Worm (Caenorhabditis elegans) whole organism, mixed stage, embryonic: ENCODE measurements around the gene bud-13.

Source experiments
- ces-1 ChIP-seq: fragments of 150-350 bp; optimal IDR thresholded peaks from 2 replicates; lab custom pipeline; 2014; ENCODE audit warnings: missing biosample characterization, missing genetic modification reagents, missing genetic modification characterization
- elt-1 ChIP-seq: sonication (generic microtip); optimal IDR thresholded peaks from 2 replicates; lab custom pipeline; 2017; ENCODE audit warnings: missing genetic modification characterization, mild to moderate bottlenecking, missing compliant biosample characterization, antibody characterized with exemption, moderate library complexity, borderline replicate concordance; ENCODE audit not compliant: insufficient read depth
- hlh-1 ChIP-seq: fragments of 150-350 bp; optimal IDR thresholded peaks from 2 replicates; lab custom pipeline; 2014; ENCODE audit warnings: missing biosample characterization, missing genetic modification reagents, missing genetic modification characterization
- nhr-12 ChIP-seq: fragments of 150-350 bp; optimal IDR thresholded peaks from 2 replicates; lab custom pipeline; 2014; ENCODE audit warnings: missing biosample characterization, missing genetic modification characterization
- nhr-28 ChIP-seq: fragments of 150-350 bp; optimal IDR thresholded peaks from 2 replicates; lab custom pipeline; 2014; ENCODE audit warnings: missing biosample characterization, missing genetic modification characterization
- ztf-11 ChIP-seq: fragments of 150-350 bp; optimal IDR thresholded peaks from 2 replicates; lab custom pipeline; 2014; ENCODE audit warnings: missing biosample characterization, missing genetic modification characterization

- no peak for TF ChIP-seq ztf-11 (tag; lab: Kevin White, UChicago)
- TF ChIP-seq nhr-12 (tag; lab: Kevin White, UChicago) = no peak
- TF ChIP-seq hlh-1 (tag; lab: Kevin White, UChicago) = no peak
- TF ChIP-seq elt-1 = no peak
- no peak for TF ChIP-seq nhr-28 (tag; lab: Kevin White, UChicago)
- TF ChIP-seq ces-1 (GFP tag; lab: Kevin White, UChicago) = no peak
These were observed 2.7 kb downstream of the bud-13 start for ce11 chrIII:8964684-8965283.
